Worm (Caenorhabditis elegans) whole organism, early embryonic: ENCODE measurements around the gene ZC317.7.

ENCODE experiments used
- B0310.2 ChIP-seq: sonication (generic microtip); optimal IDR thresholded peaks from 2 replicates; lab custom pipeline; 2016; ENCODE audit warnings: mild to moderate bottlenecking, missing genetic modification characterization, missing compliant biosample characterization
- F13C5.2 ChIP-seq: sonication (generic microtip); optimal IDR thresholded peaks from 2 replicates; lab custom pipeline; 2017; ENCODE audit warnings: mild to moderate bottlenecking, missing genetic modification characterization, inconsistent platforms, missing compliant biosample characterization
- aly-1 ChIP-seq: sonication (generic microtip); optimal IDR thresholded peaks from 2 replicates; lab custom pipeline; 2016; ENCODE audit warnings: missing genetic modification characterization, missing compliant biosample characterization
- ama-1 ChIP-seq: fragments of 150-350 bp; optimal IDR thresholded peaks from 2 replicates; lab custom pipeline; 2014
- ceh-13 ChIP-seq: fragments of 200-800 bp; sonication (Bioruptor generic); optimal IDR thresholded peaks from 2 replicates; lab custom pipeline; 2018; ENCODE audit warnings: mild to moderate bottlenecking, missing genetic modification characterization, missing compliant biosample characterization
- ceh-36 ChIP-seq: sonication (generic microtip); optimal IDR thresholded peaks from 2 replicates; lab custom pipeline; 2016; ENCODE audit warnings: missing genetic modification characterization, inconsistent platforms, missing compliant biosample characterization
- ets-7 ChIP-seq: sonication (generic microtip); optimal IDR thresholded peaks from 2 replicates; lab custom pipeline; 2016; ENCODE audit warnings: missing genotype, missing genetic modification characterization, missing compliant biosample characterization
- flt-1 ChIP-seq: fragments of 200-800 bp; sonication (Bioruptor generic); IDR thresholded peaks from 2 replicates; pipeline ENCODE4 v1.3.6; 2022; ENCODE audit warnings: missing genetic modification characterization, missing compliant biosample characterization
- hmbx-1 ChIP-seq: sonication (generic microtip); optimal IDR thresholded peaks from 2 replicates; lab custom pipeline; 2016; ENCODE audit warnings: mild to moderate bottlenecking, missing genetic modification characterization, missing compliant biosample characterization
- hmg-4 ChIP-seq: fragments of 200-800 bp; sonication (Bioruptor generic); optimal IDR thresholded peaks from 2 replicates; lab custom pipeline; 2018; ENCODE audit warnings: mild to moderate bottlenecking, missing genetic modification characterization, missing compliant biosample characterization
- hnd-1 ChIP-seq: sonication (generic microtip); optimal IDR thresholded peaks from 2 replicates; lab custom pipeline; 2016; ENCODE audit warnings: missing genetic modification characterization, missing compliant biosample characterization
- pes-1 ChIP-seq: fragments of 200-800 bp; sonication (Bioruptor generic); IDR thresholded peaks from 2 replicates; pipeline ENCODE4 v1.3.6; 2022; ENCODE audit warnings: missing genetic modification reagents, missing genetic modification characterization, missing compliant biosample characterization
- scrt-1 ChIP-seq: fragments of 200-800 bp; sonication (Bioruptor generic); IDR thresholded peaks from 2 replicates; pipeline ENCODE4 v1.3.6; 2022; ENCODE audit warnings: missing genetic modification characterization, missing compliant biosample characterization
- sea-1 ChIP-seq: fragments of 200-800 bp; sonication (Bioruptor generic); conservative IDR thresholded peaks from 2 replicates; pipeline ENCODE4 v1.3.6; 2022; ENCODE audit warnings: missing genetic modification characterization, missing compliant biosample characterization
- tbx-11 ChIP-seq: fragments of 200-800 bp; sonication (Bioruptor generic); IDR thresholded peaks from 2 replicates; pipeline ENCODE4 v1.3.6; 2022; ENCODE audit warnings: missing genetic modification characterization, missing compliant biosample characterization
- tbx-37 ChIP-seq: fragments of 200-800 bp; sonication (Bioruptor generic); conservative IDR thresholded peaks from 2 replicates; pipeline ENCODE4 v1.3.6; 2022; ENCODE audit warnings: missing genetic modification reagents, missing genetic modification characterization, missing compliant biosample characterization
- tra-4 ChIP-seq: sonication (generic microtip); optimal IDR thresholded peaks from 2 replicates; lab custom pipeline; 2017; ENCODE audit warnings: missing genetic modification characterization, missing compliant biosample characterization

ZC317.7 gene

DNA sequence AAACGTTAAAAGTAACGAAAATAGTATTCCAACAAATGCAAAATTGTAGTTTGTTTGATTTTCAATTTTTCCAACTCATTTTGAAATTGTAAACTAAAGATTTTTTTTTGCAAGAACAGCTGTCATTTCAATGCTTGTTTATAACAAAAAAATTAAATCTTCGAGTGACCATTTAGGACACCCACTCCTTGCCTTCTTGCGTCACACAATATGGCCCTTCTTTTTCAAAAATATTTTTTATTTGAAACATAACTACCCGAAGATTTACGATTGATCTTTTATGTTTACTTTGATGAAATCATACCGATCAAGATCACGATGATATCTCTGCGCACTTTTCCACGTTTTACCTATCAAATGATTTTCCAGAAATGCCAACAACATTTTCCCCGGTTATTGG is 11.0 kb downstream of the ZC317.7 start, which contains the start of gene ZC317.2:
Gene ZC317.2, plus strand, starts transcription at position 301 of the 400 bp plus-strand sequence.
- no peak for TF ChIP-seq aly-1 (tag; lab: Kevin White, UChicago)

DNA sequence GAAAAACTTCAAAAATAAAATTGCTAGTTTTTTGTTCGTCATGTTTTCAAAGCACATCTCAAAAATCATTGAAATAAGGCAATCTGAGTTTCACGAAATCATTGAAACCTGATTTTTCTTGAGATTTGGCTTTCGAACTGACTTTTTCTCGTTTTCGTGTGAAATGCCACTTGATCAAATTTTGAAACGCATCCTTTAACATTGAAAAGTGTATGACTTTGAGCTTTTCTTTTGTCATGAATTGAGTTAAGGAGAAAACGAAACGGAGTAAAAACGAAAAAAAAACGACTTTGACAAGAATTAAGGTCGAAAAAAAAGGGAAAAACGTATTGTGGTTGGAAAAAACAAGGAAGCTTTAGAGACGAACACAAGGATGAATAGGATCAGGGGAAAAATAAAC is 15.9 kb downstream of the ZC317.7 start:
- TF ChIP-seq hnd-1 (tag; lab: Kevin White, UChicago): no peak
- TF ChIP-seq B0310.2 (tag; lab: Kevin White, UChicago): no peak
- no peak for TF ChIP-seq ets-7 (tag; lab: Kevin White, UChicago)
- no peak for TF ChIP-seq flt-1
- TF ChIP-seq pes-1 (GFP tag; lab: Robert Waterston, UW): no peak
- TF ChIP-seq tbx-11 (GFP tag; lab: Robert Waterston, UW): no peak
- TF ChIP-seq hmbx-1: no peak
- TF ChIP-seq F13C5.2: no peak
- TF ChIP-seq ceh-13: no peak
- TF ChIP-seq scrt-1: no peak

DNA sequence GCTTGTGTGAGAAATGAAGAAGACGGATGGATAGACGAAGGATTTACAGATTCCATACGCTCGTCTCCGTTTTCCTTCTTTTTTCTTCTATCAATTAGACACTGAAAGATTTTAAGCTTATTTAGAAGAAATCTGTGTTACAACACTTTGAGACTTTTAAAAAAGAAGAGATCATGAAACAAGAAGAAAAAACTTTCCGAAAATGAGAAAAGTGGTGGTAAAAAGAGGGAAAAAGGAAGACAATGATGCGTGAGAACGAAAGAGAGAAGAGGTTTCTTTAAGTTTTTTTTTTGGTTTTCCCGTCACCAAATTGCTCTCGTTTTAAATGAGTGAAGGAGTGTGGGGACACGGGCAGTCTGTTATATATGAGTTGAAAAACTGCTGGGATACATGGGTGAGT is 17.2 kb downstream of the ZC317.7 start, which contains the start of gene glc-3:
Gene glc-3, minus strand, starts transcription at position 101 of the 400 bp plus-strand sequence.
- no peak for TF ChIP-seq sea-1 (GFP tag; lab: Robert Waterston, UW)
- TF ChIP-seq ets-7 (tag; lab: Kevin White, UChicago): no peak
- TF ChIP-seq ceh-36: no peak
- no peak for TF ChIP-seq B0310.2 (tag; lab: Kevin White, UChicago)
- no peak for TF ChIP-seq ceh-13
- no peak for TF ChIP-seq hmg-4 (GFP tag; lab: Kevin White, UChicago)
- no peak for TF ChIP-seq flt-1
- TF ChIP-seq F13C5.2: no peak
- TF ChIP-seq hmbx-1: no peak
- TF ChIP-seq scrt-1: no peak
- TF ChIP-seq tra-4 (tag; lab: Kevin White, UChicago): no peak
- no peak for TF ChIP-seq hnd-1 (tag; lab: Kevin White, UChicago)
- TF ChIP-seq pes-1 (GFP tag; lab: Robert Waterston, UW): no peak
- no peak for TF ChIP-seq aly-1 (tag; lab: Kevin White, UChicago)
- TF ChIP-seq tbx-11 (GFP tag; lab: Robert Waterston, UW): no peak
- no peak for TF ChIP-seq tbx-37 (GFP tag; lab: Robert Waterston, UW)
- TF ChIP-seq ama-1 (lab: Kevin White, UChicago): no peak

DNA sequence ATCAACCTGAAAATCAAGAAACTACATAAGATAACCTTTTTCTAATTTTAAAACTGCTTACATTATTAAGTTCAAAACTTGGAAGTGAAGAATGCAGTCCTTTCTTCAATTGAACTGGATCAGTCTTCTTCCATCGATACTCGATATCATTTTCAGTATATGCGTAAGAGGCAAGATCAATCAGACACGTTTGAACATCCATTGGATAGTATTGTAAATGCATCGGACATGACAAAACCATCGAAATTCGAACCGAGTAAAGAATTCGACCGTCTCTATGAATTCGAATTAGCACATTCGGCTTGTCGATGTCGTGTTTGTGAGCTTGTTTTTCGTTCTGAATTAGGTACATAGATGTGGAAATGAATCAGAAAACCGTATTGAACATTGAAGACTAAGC is 20.1 kb downstream of the ZC317.7 start:
- TF ChIP-seq ets-7 (tag; lab: Kevin White, UChicago) (no peak), ceh-36 (no peak), hmg-4 (GFP tag; lab: Kevin White, UChicago) (no peak), hmbx-1 (no peak)

DNA sequence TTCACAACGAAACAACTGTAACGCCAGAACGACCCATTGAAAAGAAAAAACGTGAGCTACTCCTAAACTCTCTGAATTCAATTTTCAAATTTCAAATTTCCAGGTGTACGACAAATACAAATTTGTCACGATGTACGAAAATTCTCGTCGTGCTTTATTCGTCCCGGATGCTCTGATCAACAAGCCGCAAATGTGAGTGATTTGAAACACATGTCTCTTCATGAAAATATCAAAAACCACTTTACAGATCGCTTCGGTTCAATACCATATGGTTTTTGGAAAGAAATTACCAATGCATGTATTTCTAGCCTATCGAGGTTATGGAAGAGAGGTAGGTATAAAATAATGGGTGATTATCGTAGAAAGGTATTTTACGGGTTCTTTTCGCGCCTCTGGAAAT is 23.8 kb downstream of the ZC317.7 start:
- TF ChIP-seq hmbx-1 (no peak), tbx-37 (GFP tag; lab: Robert Waterston, UW) (no peak), scrt-1 (no peak), F13C5.2 (no peak), B0310.2 (tag; lab: Kevin White, UChicago) (no peak), ama-1 (lab: Kevin White, UChicago) (no peak), aly-1 (tag; lab: Kevin White, UChicago) (no peak), sea-1 (GFP tag; lab: Robert Waterston, UW) (no peak), ceh-36 (no peak), flt-1 (no peak), tra-4 (tag; lab: Kevin White, UChicago) (no peak), tbx-11 (GFP tag; lab: Robert Waterston, UW) (no peak), hnd-1 (tag; lab: Kevin White, UChicago) (no peak), ceh-13 (no peak), hmg-4 (GFP tag; lab: Kevin White, UChicago) (no peak), pes-1 (GFP tag; lab: Robert Waterston, UW) (no peak), ets-7 (tag; lab: Kevin White, UChicago) (no peak)

DNA sequence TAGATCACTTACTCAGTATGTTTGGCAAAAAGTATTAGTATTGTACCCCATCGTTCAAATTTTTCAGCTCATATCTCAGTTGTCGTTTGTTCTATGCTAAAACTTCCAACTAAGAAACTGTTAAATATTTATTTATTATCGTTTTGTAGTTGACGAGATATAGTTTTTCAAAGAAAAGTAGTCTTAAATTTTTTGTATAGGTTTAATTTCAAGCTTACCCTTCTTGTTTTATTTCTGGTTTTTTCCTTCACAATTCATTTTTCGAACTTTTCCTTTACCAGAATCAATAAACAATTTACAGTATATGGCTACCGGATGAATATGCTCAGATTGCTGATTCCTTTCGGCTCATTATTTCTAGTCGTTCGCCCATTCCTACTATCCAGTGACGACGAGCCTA is 25.0 kb downstream of the ZC317.7 start, which contains the start of gene F08F3.1:
Gene F08F3.1, plus strand, starts transcription at position 301 of the 400 bp plus-strand sequence.
- TF ChIP-seq tbx-37 (GFP tag; lab: Robert Waterston, UW) (no peak), sea-1 (GFP tag; lab: Robert Waterston, UW) (no peak), hnd-1 (tag; lab: Kevin White, UChicago) (no peak), pes-1 (GFP tag; lab: Robert Waterston, UW) (no peak), F13C5.2 (no peak), tbx-11 (GFP tag; lab: Robert Waterston, UW) (no peak), ceh-13 (no peak), scrt-1 (no peak), hmbx-1 (no peak), ceh-36 (no peak), flt-1 (no peak), ets-7 (tag; lab: Kevin White, UChicago) (no peak), B0310.2 (tag; lab: Kevin White, UChicago) (no peak), hmg-4 (GFP tag; lab: Kevin White, UChicago) (no peak), tra-4 (tag; lab: Kevin White, UChicago) (no peak)

DNA sequence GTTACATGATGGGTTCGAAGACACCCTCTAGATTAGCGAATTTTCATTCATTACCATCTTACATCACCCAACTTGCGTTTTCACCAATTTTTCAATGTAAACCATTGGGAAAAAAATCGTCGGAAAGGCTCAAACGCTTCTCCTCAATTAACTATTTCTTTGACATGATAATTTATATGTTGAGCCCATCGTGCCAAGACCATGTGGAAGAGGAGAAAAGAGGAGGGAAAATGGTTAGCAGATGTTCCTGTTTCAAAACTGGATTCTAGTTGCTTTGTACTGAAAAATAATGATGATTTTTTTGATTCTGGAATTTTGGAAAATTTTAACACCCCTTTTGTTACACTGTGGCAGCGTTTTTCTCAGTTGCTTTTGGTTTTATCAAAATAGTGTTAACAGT is 26.8 kb downstream of the ZC317.7 start:
- no peak for TF ChIP-seq tra-4 (tag; lab: Kevin White, UChicago)
- TF ChIP-seq aly-1 (tag; lab: Kevin White, UChicago): no peak
- TF ChIP-seq ets-7 (tag; lab: Kevin White, UChicago): no peak
- no peak for TF ChIP-seq F13C5.2
- no peak for TF ChIP-seq scrt-1
- no peak for TF ChIP-seq hmg-4 (GFP tag; lab: Kevin White, UChicago)
- TF ChIP-seq tbx-11 (GFP tag; lab: Robert Waterston, UW): no peak
- TF ChIP-seq sea-1 (GFP tag; lab: Robert Waterston, UW): no peak
- no peak for TF ChIP-seq hmbx-1
- TF ChIP-seq hnd-1 (tag; lab: Kevin White, UChicago): no peak

DNA sequence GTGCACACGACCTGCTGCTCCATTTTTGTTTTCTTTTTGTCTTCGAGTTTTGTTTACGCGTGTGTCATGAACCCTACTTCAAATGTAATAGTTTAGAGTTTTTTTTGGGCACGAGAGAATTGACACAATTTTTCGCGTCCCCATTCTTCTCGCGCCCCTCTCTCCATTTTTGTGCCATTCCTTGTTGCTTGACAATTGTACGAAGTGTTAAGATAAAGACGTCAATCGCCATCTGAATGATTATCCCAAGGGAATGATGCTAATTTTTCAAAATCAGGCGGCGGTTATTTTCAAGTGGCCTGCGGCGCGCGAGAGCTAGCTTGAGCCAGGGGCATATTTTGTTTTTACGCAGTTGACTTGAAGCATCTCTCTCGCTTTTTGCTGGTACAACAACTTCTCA is 28.5 kb downstream of the ZC317.7 start:
- no peak for TF ChIP-seq pes-1 (GFP tag; lab: Robert Waterston, UW)
- no peak for TF ChIP-seq ceh-36
- no peak for TF ChIP-seq hmg-4 (GFP tag; lab: Kevin White, UChicago)
- no peak for TF ChIP-seq sea-1 (GFP tag; lab: Robert Waterston, UW)
- TF ChIP-seq ama-1 (lab: Kevin White, UChicago): no peak
- no peak for TF ChIP-seq hmbx-1
- TF ChIP-seq scrt-1: no peak
